Worm (Caenorhabditis elegans): ENCODE results near the gene nhr-13.
A peak's percentile ranks its signal among the peaks of the same experiment; 100 is the strongest.

The nhr-13 gene

DNA sequence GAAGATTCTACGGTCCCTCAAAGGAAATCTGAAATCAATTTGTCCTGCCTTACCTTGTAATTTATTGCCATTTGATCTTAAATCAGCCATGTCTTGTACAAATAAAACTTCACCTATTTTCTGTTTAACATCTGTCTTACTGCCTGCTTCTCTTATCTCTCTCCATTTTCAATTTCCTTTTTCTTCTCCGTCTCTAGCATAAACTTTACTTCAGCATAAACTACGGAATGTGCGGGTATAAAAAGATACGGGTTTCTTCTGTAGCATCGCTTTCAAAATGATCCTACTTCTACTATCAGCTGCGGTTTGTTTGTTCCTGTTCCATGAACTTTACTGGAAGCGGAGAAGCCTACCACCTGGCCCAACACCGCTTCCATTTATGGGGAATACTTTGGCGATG is 52.5 kb downstream of the nhr-13 start, which contains the start of gene cyp-33C5:
cyp-33C5 (plus strand) TSS at position 254 of the 400 bp plus-strand sequence.
- TF ChIP-seq nhr-237 (tag; optimal IDR thresholded peaks at IDR 0.05) (no peak), R02D3.7 (tag; optimal IDR thresholded peaks at IDR 0.05) (no peak), F13H6.1 (tag; optimal IDR thresholded peaks at IDR 0.05) (no peak), ztf-11 (tag; optimal IDR thresholded peaks at IDR 0.05) (no peak), peb-1 (tag; optimal IDR thresholded peaks at IDR 0.05) (no peak), lsy-2 (tag; optimal IDR thresholded peaks at IDR 0.05) (no peak), ama-1 (optimal IDR thresholded peaks at IDR 0.05) (no peak), mbf-1 (tag; optimal IDR thresholded peaks at IDR 0.05) (no peak), blmp-1 (tag; optimal IDR thresholded peaks at IDR 0.05; ENCODE audit: insufficient read depth) (no peak), nhr-6 (tag; optimal IDR thresholded peaks at IDR 0.05) (no peak), skn-1 (tag; optimal IDR thresholded peaks at IDR 0.05) (no peak), lin-39 (tag; optimal IDR thresholded peaks at IDR 0.05) (no peak), nhr-23 (tag; optimal IDR thresholded peaks at IDR 0.05) (no peak), elt-1 (tag; optimal IDR thresholded peaks at IDR 0.05) (no peak), mab-5 (tag; optimal IDR thresholded peaks at IDR 0.05) (no peak), unc-39 (tag; optimal IDR thresholded peaks at IDR 0.05) (no peak), nhr-77 (tag; optimal IDR thresholded peaks at IDR 0.05) (no peak), elt-3 (tag; optimal IDR thresholded peaks at IDR 0.05) (no peak), dmd-4 (tag; optimal IDR thresholded peaks at IDR 0.05) (no peak), nhr-12 (tag; optimal IDR thresholded peaks at IDR 0.05) (no peak), unc-55 (GFP tag; optimal IDR thresholded peaks at IDR 0.05) (peak; percentile 2), nhr-21 (tag; optimal IDR thresholded peaks at IDR 0.05) (no peak), egl-27 (tag; optimal IDR thresholded peaks at IDR 0.05) (no peak), crh-2 (tag; optimal IDR thresholded peaks at IDR 0.05) (no peak), sem-4 (tag; optimal IDR thresholded peaks at IDR 0.05) (no peak), sma-9 (GFP tag; optimal IDR thresholded peaks at IDR 0.05) (peak; percentile 74), sma-9 (tag; optimal IDR thresholded peaks at IDR 0.05) (no peak), ztf-4 (tag; optimal IDR thresholded peaks at IDR 0.05) (no peak), zag-1 (tag; optimal IDR thresholded peaks at IDR 0.05) (no peak), lin-11 (tag; optimal IDR thresholded peaks at IDR 0.05) (no peak), alr-1 (tag; optimal IDR thresholded peaks at IDR 0.05) (no peak), unc-62 (GFP tag; optimal IDR thresholded peaks at IDR 0.05) (no peak), nhr-11 (tag; optimal IDR thresholded peaks at IDR 0.05) (no peak), ZK546.5 (tag; optimal IDR thresholded peaks at IDR 0.05) (no peak), sma-3 (GFP tag; optimal IDR thresholded peaks at IDR 0.05) (peak; percentile 5), C34F6.9 (tag; optimal IDR thresholded peaks at IDR 0.05) (no peak), fos-1 (tag; optimal IDR thresholded peaks at IDR 0.05) (peak; percentile 44), snpc-4 (tag; optimal IDR thresholded peaks at IDR 0.05) (no peak), ceh-16 (tag; optimal IDR thresholded peaks at IDR 0.05) (no peak), nhr-129 (tag; optimal IDR thresholded peaks at IDR 0.05) (peak; percentile 26), ceh-82 (tag; optimal IDR thresholded peaks at IDR 0.05) (no peak), nhr-10 (tag; optimal IDR thresholded peaks at IDR 0.05) (no peak), lin-13 (GFP tag; optimal IDR thresholded peaks at IDR 0.05) (no peak), gmeb-1 (tag; optimal IDR thresholded peaks at IDR 0.05) (peak; percentile 28), nhr-25 (tag; optimal IDR thresholded peaks at IDR 0.05) (no peak), Y55F3AM.14 (GFP tag; optimal IDR thresholded peaks at IDR 0.05) (no peak), mdl-1 (tag; optimal IDR thresholded peaks at IDR 0.05) (no peak)
